Fruit fly (Drosophila melanogaster) whole organism, embryonic: ENCODE results near the gene CG3224.

Experiments
- BEAF-32 ChIP-seq: fragments of 200-800 bp; sonication (Bioruptor generic); optimal IDR thresholded peaks from 3 replicates; lab custom pipeline; 2017; ENCODE audit warnings: missing biosample characterization, missing genetic modification characterization, mild to moderate bottlenecking, moderate library complexity, missing genetic modification reagents
- Bdp1 ChIP-seq: fragments of 200-800 bp; sonication (Bioruptor generic); optimal IDR thresholded peaks from 3 replicates; lab custom pipeline; 2016; ENCODE audit warnings: missing biosample characterization, missing genetic modification characterization
- CG11723 ChIP-seq: fragments of 200-800 bp; sonication (Bioruptor generic); optimal IDR thresholded peaks from 2 replicates; lab custom pipeline; 2017; ENCODE audit warnings: missing biosample characterization, mild to moderate bottlenecking, missing genetic modification characterization
- CG12155 ChIP-seq: fragments of 200-800 bp; sonication (Bioruptor generic); optimal IDR thresholded peaks from 3 replicates; lab custom pipeline; 2016; ENCODE audit warnings: missing biosample characterization, missing genetic modification characterization
- CG1603 ChIP-seq: fragments of 200-800 bp; sonication (Bioruptor generic); optimal IDR thresholded peaks from 2 replicates; lab custom pipeline; 2019; ENCODE audit warnings: missing biosample characterization, mild to moderate bottlenecking, missing genetic modification characterization, moderate library complexity
- CG16813 ChIP-seq: fragments of 200-800 bp; sonication (Bioruptor generic); IDR thresholded peaks from 3 replicates; pipeline ENCODE4 v1.3.6; 2022; ENCODE audit warnings: missing biosample characterization, missing genetic modification characterization; ENCODE audit not compliant: partially characterized antibody
- CG17385 ChIP-seq: fragments of 200-800 bp; sonication (Bioruptor generic); optimal IDR thresholded peaks from 3 replicates; lab custom pipeline; 2018; ENCODE audit warnings: missing biosample characterization, mild to moderate bottlenecking, missing genetic modification characterization
- CG1832 ChIP-seq: fragments of 200-800 bp; sonication (Bioruptor generic); optimal IDR thresholded peaks from 2 replicates; lab custom pipeline; 2017; ENCODE audit warnings: missing biosample characterization, mild to moderate bottlenecking, missing genetic modification characterization, inconsistent platforms
- CG18599 ChIP-seq: fragments of 200-800 bp; sonication (Bioruptor generic); optimal IDR thresholded peaks from 3 replicates; lab custom pipeline; 2017; ENCODE audit warnings: missing biosample characterization, missing genetic modification characterization, mild to moderate bottlenecking, moderate library complexity, missing genetic modification reagents
- CG2129 ChIP-seq: fragments of 200-800 bp; sonication (Bioruptor generic); IDR thresholded peaks from 2 replicates; pipeline ENCODE4 v1.3.6; 2022; ENCODE audit warnings: missing biosample characterization, missing genetic modification characterization; ENCODE audit not compliant: partially characterized antibody
- CG2875 ChIP-seq: fragments of 200-800 bp; sonication (Bioruptor generic); optimal IDR thresholded peaks from 2 replicates; lab custom pipeline; 2017; ENCODE audit warnings: missing biosample characterization, mild to moderate bottlenecking, missing genetic modification characterization, missing genetic modification reagents
- CG3726 ChIP-seq: fragments of 200-800 bp; sonication (Bioruptor generic); IDR thresholded peaks from 3 replicates; pipeline ENCODE4, ENCODE4 v1.3.6; 2022; ENCODE audit warnings: missing biosample characterization, missing genetic modification characterization
- CG5180 ChIP-seq: fragments of 200-800 bp; sonication (Bioruptor generic); optimal IDR thresholded peaks from 3 replicates; lab custom pipeline; 2017; ENCODE audit warnings: missing biosample characterization, missing genetic modification characterization, mild to moderate bottlenecking, moderate library complexity, missing genetic modification reagents
- CG6654 ChIP-seq: fragments of 200-800 bp; sonication (Bioruptor generic); optimal IDR thresholded peaks from 2 replicates; lab custom pipeline; 2017; ENCODE audit warnings: missing biosample characterization, mild to moderate bottlenecking, missing genetic modification characterization
- CG6854 ChIP-seq: fragments of 200-800 bp; sonication (Bioruptor generic); optimal IDR thresholded peaks from 3 replicates; lab custom pipeline; 2017; ENCODE audit warnings: missing biosample characterization, mild to moderate bottlenecking, missing genetic modification characterization
- CG7357 ChIP-seq: fragments of 200-800 bp; sonication (Bioruptor generic); IDR thresholded peaks from 3 replicates; pipeline ENCODE4 v1.3.6; 2022; ENCODE audit warnings: missing biosample characterization, missing genetic modification characterization
- CG7372 ChIP-seq: fragments of 200-800 bp; sonication (Bioruptor generic); IDR thresholded peaks from 2 replicates; pipeline ENCODE4 v1.3.6; 2022; ENCODE audit warnings: missing biosample characterization, missing genetic modification characterization
- CG7786 ChIP-seq: fragments of 200-800 bp; sonication (Bioruptor generic); optimal IDR thresholded peaks from 2 replicates; lab custom pipeline; 2016; ENCODE audit warnings: missing biosample characterization, missing genetic modification characterization
- CG7963 ChIP-seq: fragments of 200-800 bp; sonication (Bioruptor generic); IDR thresholded peaks from 3 replicates; pipeline ENCODE4 v1.3.6; 2022; ENCODE audit warnings: missing biosample characterization, missing genetic modification characterization; ENCODE audit not compliant: partially characterized antibody
- CG7987 ChIP-seq: fragments of 200-800 bp; sonication (Bioruptor generic); optimal IDR thresholded peaks from 2 replicates; lab custom pipeline; 2018; ENCODE audit warnings: missing biosample characterization, mild to moderate bottlenecking, missing genetic modification characterization, moderate library complexity
- CG8388 ChIP-seq: fragments of 200-800 bp; sonication (Bioruptor generic); optimal IDR thresholded peaks from 2 replicates; lab custom pipeline; 2019; ENCODE audit warnings: missing biosample characterization, mild to moderate bottlenecking, missing genetic modification characterization, moderate library complexity
- CG9797 ChIP-seq: fragments of 200-800 bp; sonication (Bioruptor generic); optimal IDR thresholded peaks from 3 replicates; lab custom pipeline; 2018; ENCODE audit warnings: missing biosample characterization, mild to moderate bottlenecking, missing genetic modification characterization
- CG9817 ChIP-seq: fragments of 200-800 bp; sonication (Bioruptor generic); optimal IDR thresholded peaks from 2 replicates; lab custom pipeline; 2018; ENCODE audit warnings: missing biosample characterization, mild to moderate bottlenecking, missing genetic modification characterization, moderate library complexity
- HHEX ChIP-seq: fragments of 200-800 bp; sonication (Bioruptor generic); optimal IDR thresholded peaks from 3 replicates; lab custom pipeline; 2017; ENCODE audit warnings: missing biosample characterization, mild to moderate bottlenecking, missing genetic modification characterization, missing genetic modification reagents
- HLH3B ChIP-seq: fragments of 200-800 bp; sonication (Bioruptor generic); IDR thresholded peaks from 2 replicates; pipeline ENCODE4 v1.3.6; 2022; ENCODE audit warnings: missing biosample characterization, missing genetic modification characterization
- Hey ChIP-seq: fragments of 200-800 bp; sonication (Bioruptor generic); optimal IDR thresholded peaks from 3 replicates; lab custom pipeline; 2018; ENCODE audit warnings: missing biosample characterization, mild to moderate bottlenecking, missing genetic modification characterization
- Hr3 ChIP-seq: fragments of 200-800 bp; sonication (Bioruptor generic); optimal IDR thresholded peaks from 3 replicates; lab custom pipeline; 2016; ENCODE audit warnings: missing biosample characterization, missing genetic modification characterization
- Neu2 ChIP-seq: fragments of 200-800 bp; sonication (Bioruptor generic); optimal IDR thresholded peaks from 3 replicates; lab custom pipeline; 2016; ENCODE audit warnings: missing biosample characterization, missing genetic modification characterization, borderline replicate concordance
- Nf-YA ChIP-seq: fragments of 200-800 bp; sonication (Bioruptor generic); IDR thresholded peaks from 2 replicates; pipeline ENCODE4 v1.3.6; 2022; ENCODE audit warnings: missing biosample characterization, missing genetic modification characterization
- Rx ChIP-seq: fragments of 200-800 bp; sonication (Bioruptor generic); IDR thresholded peaks from 2 replicates; pipeline ENCODE4 v1.3.6; 2022; ENCODE audit warnings: missing biosample characterization, missing genetic modification characterization
- amos ChIP-seq: fragments of 200-800 bp; sonication (Bioruptor generic); IDR thresholded peaks from 2 replicates; pipeline ENCODE4 v1.3.6; 2022; ENCODE audit warnings: missing biosample characterization, missing genetic modification characterization; ENCODE audit not compliant: partially characterized antibody
- bigmax ChIP-seq: fragments of 200-800 bp; sonication (Bioruptor generic); optimal IDR thresholded peaks from 2 replicates; lab custom pipeline; 2018; ENCODE audit warnings: missing biosample characterization, mild to moderate bottlenecking, missing genetic modification characterization
- da ChIP-seq: fragments of 200-800 bp; sonication (Bioruptor generic); optimal IDR thresholded peaks from 2 replicates; lab custom pipeline; 2016; ENCODE audit warnings: missing biosample characterization, missing genetic modification characterization
- en ChIP-seq: fragments of 200-800 bp; sonication (Bioruptor generic); optimal IDR thresholded peaks from 2 replicates; lab custom pipeline; 2016; ENCODE audit warnings: missing biosample characterization, missing genetic modification characterization
- fd102C ChIP-seq: fragments of 200-800 bp; sonication (Bioruptor generic); optimal IDR thresholded peaks from 2 replicates; lab custom pipeline; 2018; ENCODE audit warnings: missing biosample characterization, mild to moderate bottlenecking, missing genetic modification characterization, moderate library complexity
- fd3F ChIP-seq: fragments of 200-800 bp; sonication (Bioruptor generic); optimal IDR thresholded peaks from 2 replicates; lab custom pipeline; 2018; ENCODE audit warnings: missing biosample characterization, mild to moderate bottlenecking, missing genetic modification characterization, moderate library complexity
- fru ChIP-seq: fragments of >200 bp; optimal IDR thresholded peaks from 2 replicates; lab custom pipeline; 2017
- jigr1 ChIP-seq: fragments of 200-800 bp; sonication (Bioruptor generic); IDR thresholded peaks from 3 replicates; pipeline ENCODE4 v1.3.6; 2022; ENCODE audit warnings: missing biosample characterization, missing genetic modification characterization
- lmd ChIP-seq: fragments of 200-800 bp; sonication (Bioruptor generic); IDR thresholded peaks from 2 replicates; pipeline ENCODE4 v1.3.6; 2022; ENCODE audit warnings: missing biosample characterization, missing genetic modification characterization
- luna ChIP-seq: fragments of 200-800 bp; sonication (Bioruptor generic); optimal IDR thresholded peaks from 2 replicates; lab custom pipeline; 2016; ENCODE audit warnings: missing biosample characterization, missing genetic modification characterization
- mld ChIP-seq: fragments of 200-800 bp; sonication (Bioruptor generic); IDR thresholded peaks from 3 replicates; pipeline ENCODE4 v1.3.6; 2022; ENCODE audit warnings: missing biosample characterization, missing genetic modification characterization; ENCODE audit not compliant: partially characterized antibody
- prd ChIP-seq, 3 experiments: fragments of >200 bp in 2 of 3; fragments of 200-800 bp in 1 of 3; sonication (Bioruptor generic) in 1 of 3; optimal IDR thresholded peaks in 2 of 3; IDR thresholded peaks in 1 of 3; 2 replicates in 2 of 3; 3 replicates in 1 of 3; pipeline versions ENCODE4 v1.3.6 to Lab custom; 2017 to 2022; ENCODE audit warnings: missing biosample characterization in 1 of 3, missing genetic modification characterization in 1 of 3
- sc ChIP-seq, 3 experiments: fragments of >200 bp in 2 of 3; fragments of 200-800 bp in 1 of 3; sonication (Bioruptor generic) in 1 of 3; optimal IDR thresholded peaks; 2 replicates in 2 of 3; 3 replicates in 1 of 3; lab custom pipeline; 2017; ENCODE audit warnings: mild to moderate bottlenecking in 1 of 3, missing biosample characterization in 1 of 3, missing genetic modification characterization in 1 of 3, missing genetic modification reagents in 1 of 3
- schlank ChIP-seq: fragments of 200-800 bp; sonication (Bioruptor generic); optimal IDR thresholded peaks from 2 replicates; lab custom pipeline; 2018; ENCODE audit warnings: missing biosample characterization, mild to moderate bottlenecking, missing genetic modification characterization
- sug ChIP-seq: fragments of 200-800 bp; optimal IDR thresholded peaks from 2 replicates; lab custom pipeline; 2019; ENCODE audit warnings: missing biosample characterization, mild to moderate bottlenecking, missing genetic modification characterization, moderate library complexity
- vnd ChIP-seq: fragments of 200-800 bp; sonication (Bioruptor generic); IDR thresholded peaks from 3 replicates; pipeline ENCODE4 v1.3.6; 2022; ENCODE audit warnings: missing biosample characterization, missing genetic modification characterization; ENCODE audit not compliant: partially characterized antibody
- vvl ChIP-seq: fragments of 200-800 bp; sonication (Bioruptor generic); IDR thresholded peaks from 2 replicates; pipeline ENCODE4 v1.3.6; 2022; ENCODE audit warnings: missing biosample characterization, missing genetic modification characterization

Gene CG3224

DNA sequence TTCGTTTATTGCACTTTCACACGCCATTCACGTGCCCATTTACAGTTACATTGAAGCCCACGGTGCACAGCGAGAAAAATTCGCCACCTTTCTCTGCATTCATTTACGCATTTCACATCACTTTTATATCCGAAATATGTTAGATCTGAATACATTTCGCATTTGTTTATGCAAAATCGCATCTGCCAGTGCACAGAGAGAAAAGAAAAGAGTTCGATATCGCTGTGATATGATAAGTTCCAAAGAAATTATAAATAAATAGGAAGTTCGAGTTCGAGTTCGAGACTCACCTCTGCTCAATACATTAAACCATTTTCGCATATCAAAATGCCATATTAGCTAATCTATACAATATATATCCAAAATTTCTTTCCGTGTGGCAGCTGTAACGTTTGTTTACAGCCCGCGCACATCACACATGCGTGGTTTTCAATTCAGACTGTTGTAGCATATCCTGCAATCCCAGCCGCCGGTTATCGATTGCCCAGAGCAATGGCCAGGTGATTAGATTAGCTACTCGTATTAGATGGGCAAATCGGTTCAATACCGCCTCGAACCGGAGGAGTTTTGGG, 5.2 kb downstream of the CG3224 start (continued):
- TF ChIP-seq Neu2 (peak; percentile 20), vnd (GFP tag; lab: Robert Waterston, UW) (no peak), CG12155 (peak; percentile 76), CG7372 (peak; percentile 78), CG17385 (GFP tag; lab: Kevin White, UChicago) (peak; percentile 82), CG7786 (GFP tag; lab: Kevin White, UChicago) (peak; percentile 78), CG2875 (GFP tag; lab: Kevin White, UChicago) (peak; percentile 64), lmd (peak; percentile 87), jigr1 (GFP tag; lab: Robert Waterston, UW) (peak; percentile 48; the same call in 1 of the 3 replicates), CG7987 (peak; percentile 40), CG6854 (GFP tag; lab: Kevin White, UChicago) (peak; percentile 81), CG7963 (GFP tag; lab: Robert Waterston, UW) (no peak), Bdp1 (peak; percentile 67), CG8388 (GFP tag; lab: Kevin White, UChicago) (peak; percentile 81), schlank (tag; lab: Kevin White, UChicago) (peak; percentile 70), Rx (GFP tag; lab: Robert Waterston, UW) (peak; percentile 69), vvl (GFP tag; lab: Robert Waterston, UW) (peak; percentile 83), bigmax (GFP tag; lab: Kevin White, UChicago) (no peak), fru (lab: Kevin White, UChicago) (no peak), CG1832 (GFP tag; lab: Kevin White, UChicago) (no peak), CG18599 (peak; percentile 90), en (GFP tag; lab: Kevin White, UChicago) (peak; percentile 64), da (GFP tag; lab: Kevin White, UChicago) (peak; percentile 58), CG16813 (GFP tag; lab: Robert Waterston, UW) (no peak), Hey (no peak), luna (GFP tag; lab: Kevin White, UChicago) (peak; percentile 39), CG2129 (GFP tag; lab: Robert Waterston, UW) (no peak), CG11723 (GFP tag; lab: Kevin White, UChicago) (peak; percentile 69), fd102C (GFP tag; lab: Kevin White, UChicago) (peak; percentile 17), sc (optimal IDR thresholded peaks at IDR 0.05; lab: Kevin White, UChicago) (no peak), sc (GFP tag; optimal IDR thresholded peaks at IDR 0.05; lab: Kevin White, UChicago) (peak; percentile 67), Nf-YA (GFP tag; lab: Robert Waterston, UW) (0 out of 2 replicates have a peak, but pooled peaks have one; percentile 47), Hr3 (GFP tag; lab: Kevin White, UChicago) (peak; percentile 79), CG3726 (GFP tag; lab: Robert Waterston, UW) (peak; percentile 58; the same call in 1 of the 3 replicates), CG5180 (GFP tag; lab: Kevin White, UChicago) (peak; percentile 73), CG7357 (GFP tag; lab: Robert Waterston, UW) (peak; percentile 67; the same call in 2 of the 3 replicates), sug (peak; percentile 67), HLH3B (GFP tag; lab: Robert Waterston, UW) (peak; percentile 79), prd (optimal IDR thresholded peaks at IDR 0.05; lab: Kevin White, UChicago) (no peak), prd (GFP tag; IDR thresholded peaks at IDR 0.05; lab: Robert Waterston, UW) (peak; percentile 87), amos (GFP tag; lab: Robert Waterston, UW) (no peak), CG1603 (tag; lab: Kevin White, UChicago) (peak; percentile 76), fd3F (peak; percentile 78), CG9817 (tag; lab: Kevin White, UChicago) (peak; percentile 78), BEAF-32 (GFP tag; lab: Kevin White, UChicago) (no peak), mld (GFP tag; lab: Robert Waterston, UW) (no peak), HHEX (peak; percentile 88), CG6654 (GFP tag; lab: Kevin White, UChicago) (peak; percentile 59), CG9797 (no peak)
